Worm (Caenorhabditis elegans): ENCODE data around the gene F26G1.10.

ce11 chrII:4806261-4806660 lies 32.1 kb downstream of the F26G1.10 start:
- TF ChIP-seq nhr-42 (GFP tag; IDR thresholded peaks at IDR 0.05) (no peak), F49E8.2 (tag; optimal IDR thresholded peaks at IDR 0.05; ENCODE audit: borderline replicate concordance) (no peak), unc-39 (tag; optimal IDR thresholded peaks at IDR 0.05) (no peak), nhr-28 (tag; optimal IDR thresholded peaks at IDR 0.05) (no peak), aly-2 (tag; optimal IDR thresholded peaks at IDR 0.05) (no peak), R02D3.7 (tag; optimal IDR thresholded peaks at IDR 0.05) (no peak), skn-1 (tag; optimal IDR thresholded peaks at IDR 0.05) (no peak), tra-1 (GFP tag; IDR thresholded peaks at IDR 0.05) (no peak), ceh-28 (tag; optimal IDR thresholded peaks at IDR 0.05) (no peak), nhr-237 (tag; optimal IDR thresholded peaks at IDR 0.05) (no peak), fkh-10 (GFP tag; optimal IDR thresholded peaks at IDR 0.05) (no peak)

Measured in whole organism, L4 larva.